Fruit fly (Drosophila melanogaster) whole organism, embryonic: Measurements from ENCODE around the gene CG4364.

Source experiments
- CG10543 ChIP-seq: fragments of 200-800 bp; sonication (Bioruptor generic); optimal IDR thresholded peaks from 3 replicates; lab custom pipeline; 2017; ENCODE audit warnings: missing biosample characterization, mild to moderate bottlenecking, missing genetic modification characterization, moderate library complexity
- CG11695 ChIP-seq: fragments of 200-800 bp; sonication (Bioruptor generic); IDR thresholded peaks from 3 replicates; pipeline ENCODE4 v1.3.6; 2022; ENCODE audit warnings: missing biosample characterization, missing genetic modification characterization
- CG13424 ChIP-seq: fragments of 200-800 bp; sonication (Bioruptor generic); optimal IDR thresholded peaks from 2 replicates; lab custom pipeline; 2019; ENCODE audit warnings: missing biosample characterization, mild to moderate bottlenecking, missing genetic modification characterization, moderate library complexity
- CG14441 ChIP-seq: fragments of 200-800 bp; sonication (Bioruptor generic); IDR thresholded peaks from 2 replicates; pipeline ENCODE4 v1.3.6; 2022; ENCODE audit warnings: missing biosample characterization, missing genetic modification characterization
- CG14710 ChIP-seq: fragments of 200-800 bp; sonication (Bioruptor generic); optimal IDR thresholded peaks from 3 replicates; lab custom pipeline; 2019; ENCODE audit warnings: missing biosample characterization, mild to moderate bottlenecking, missing genetic modification characterization, moderate library complexity
- CG2875 ChIP-seq: fragments of 200-800 bp; sonication (Bioruptor generic); optimal IDR thresholded peaks from 2 replicates; lab custom pipeline; 2017; ENCODE audit warnings: missing biosample characterization, mild to moderate bottlenecking, missing genetic modification characterization, missing genetic modification reagents
- CG31388 ChIP-seq: fragments of 200-800 bp; sonication (Bioruptor generic); optimal IDR thresholded peaks from 2 replicates; lab custom pipeline; 2016; ENCODE audit warnings: missing biosample characterization, missing genetic modification characterization
- CG32767 ChIP-seq: fragments of 200-800 bp; sonication (Bioruptor generic); IDR thresholded peaks from 2 replicates; pipeline ENCODE4 v1.3.6; 2022; ENCODE audit warnings: missing biosample characterization, missing genetic modification characterization
- CG32772 ChIP-seq: fragments of 200-800 bp; sonication (Bioruptor generic); IDR thresholded peaks from 2 replicates; pipeline ENCODE4 v1.3.6; 2022; ENCODE audit warnings: missing biosample characterization, missing genetic modification characterization
- CG3281 ChIP-seq: fragments of 200-800 bp; sonication (Bioruptor generic); optimal IDR thresholded peaks from 3 replicates; lab custom pipeline; 2017; ENCODE audit warnings: missing biosample characterization, mild to moderate bottlenecking, missing genetic modification characterization
- CG3407 ChIP-seq: fragments of 200-800 bp; sonication (Bioruptor generic); optimal IDR thresholded peaks from 2 replicates; lab custom pipeline; 2018; ENCODE audit warnings: missing biosample characterization, mild to moderate bottlenecking, missing genetic modification characterization
- CG6765 ChIP-seq: fragments of 200-800 bp; sonication (Bioruptor generic); optimal IDR thresholded peaks from 3 replicates; lab custom pipeline; 2017; ENCODE audit warnings: missing biosample characterization, mild to moderate bottlenecking, missing genetic modification characterization
- CG7839 ChIP-seq: fragments of 200-800 bp; sonication (Bioruptor generic); optimal IDR thresholded peaks from 3 replicates; lab custom pipeline; 2018; ENCODE audit warnings: missing biosample characterization, mild to moderate bottlenecking, missing genetic modification characterization, moderate library complexity
- CG7963 ChIP-seq: fragments of 200-800 bp; sonication (Bioruptor generic); IDR thresholded peaks from 3 replicates; pipeline ENCODE4 v1.3.6; 2022; ENCODE audit warnings: missing biosample characterization, missing genetic modification characterization; ENCODE audit not compliant: partially characterized antibody
- D19A ChIP-seq: fragments of 200-800 bp; optimal IDR thresholded peaks from 3 replicates; lab custom pipeline; 2019; ENCODE audit warnings: missing biosample characterization, mild to moderate bottlenecking, missing genetic modification characterization, moderate library complexity
- Deaf1 ChIP-seq: fragments of 200-800 bp; optimal IDR thresholded peaks from 3 replicates; lab custom pipeline; 2019; ENCODE audit warnings: missing biosample characterization, mild to moderate bottlenecking, missing genetic modification characterization, moderate library complexity
- Fer1 ChIP-seq: fragments of 200-800 bp; sonication (Bioruptor generic); optimal IDR thresholded peaks from 2 replicates; lab custom pipeline; 2017; ENCODE audit warnings: missing biosample characterization, mild to moderate bottlenecking, missing genetic modification characterization
- HLH3B ChIP-seq: fragments of 200-800 bp; sonication (Bioruptor generic); IDR thresholded peaks from 2 replicates; pipeline ENCODE4 v1.3.6; 2022; ENCODE audit warnings: missing biosample characterization, missing genetic modification characterization
- Hmr ChIP-seq: fragments of 200-800 bp; sonication (Bioruptor generic); optimal IDR thresholded peaks from 3 replicates; lab custom pipeline; 2017; ENCODE audit warnings: mild to moderate bottlenecking, missing biosample characterization, missing genetic modification reagents, missing genetic modification characterization
- Mad ChIP-seq: fragments of 200-800 bp; sonication (Bioruptor generic); optimal IDR thresholded peaks from 2 replicates; lab custom pipeline; 2016; ENCODE audit warnings: missing biosample characterization, missing genetic modification characterization
- Oli ChIP-seq: fragments of 200-800 bp; sonication (Bioruptor generic); optimal IDR thresholded peaks from 2 replicates; lab custom pipeline; 2018; ENCODE audit warnings: missing biosample characterization, mild to moderate bottlenecking, missing genetic modification characterization, moderate library complexity
- Pdp1 ChIP-seq, 2 experiments: fragments of 200-800 bp; sonication (Bioruptor generic); optimal IDR thresholded peaks; 3 replicates each; lab custom pipeline; 2016; ENCODE audit warnings: missing biosample characterization in 2 of 2, missing genetic modification characterization in 2 of 2, mild to moderate bottlenecking in 1 of 2, moderate library complexity in 1 of 2
- Sox102F ChIP-seq: fragments of 200-800 bp; sonication (Bioruptor generic); optimal IDR thresholded peaks from 2 replicates; lab custom pipeline; 2018; ENCODE audit warnings: missing biosample characterization, mild to moderate bottlenecking, missing genetic modification characterization, moderate library complexity
- ac ChIP-seq: fragments of 200-800 bp; sonication (Bioruptor generic); optimal IDR thresholded peaks from 3 replicates; lab custom pipeline; 2017; ENCODE audit warnings: missing biosample characterization, mild to moderate bottlenecking, missing genetic modification characterization
- bab2 ChIP-seq: fragments of 200-800 bp; sonication (Bioruptor generic); optimal IDR thresholded peaks from 2 replicates; lab custom pipeline; 2016; ENCODE audit warnings: missing biosample characterization, missing genetic modification characterization
- br ChIP-seq: fragments of >200 bp; optimal IDR thresholded peaks from 2 replicates; lab custom pipeline; 2017
- ci ChIP-seq: fragments of 200-800 bp; sonication (Bioruptor generic); IDR thresholded peaks from 3 replicates; pipeline ENCODE4 v1.3.6; 2022; ENCODE audit warnings: missing biosample characterization, missing genetic modification characterization
- dimm ChIP-seq: fragments of 200-800 bp; sonication (Bioruptor generic); IDR thresholded peaks from 2 replicates; pipeline ENCODE4 v1.3.6; 2022; ENCODE audit warnings: missing biosample characterization, missing genetic modification characterization
- disco-r ChIP-seq: fragments of 200-800 bp; sonication (Bioruptor generic); optimal IDR thresholded peaks from 2 replicates; lab custom pipeline; 2016; ENCODE audit warnings: missing biosample characterization, missing genetic modification characterization
- dm ChIP-seq: fragments of 200-800 bp; sonication (Bioruptor generic); optimal IDR thresholded peaks from 3 replicates; lab custom pipeline; 2016; ENCODE audit warnings: missing biosample characterization, missing genetic modification characterization
- fd96Cb ChIP-seq: fragments of 200-800 bp; sonication (Bioruptor generic); optimal IDR thresholded peaks from 2 replicates; lab custom pipeline; 2018; ENCODE audit warnings: missing biosample characterization, mild to moderate bottlenecking, missing genetic modification characterization, moderate library complexity
- fru ChIP-seq: fragments of >200 bp; optimal IDR thresholded peaks from 2 replicates; lab custom pipeline; 2017
- ftz-f1 ChIP-seq: fragments of 200-800 bp; sonication (Bioruptor generic); optimal IDR thresholded peaks from 2 replicates; lab custom pipeline; 2016; ENCODE audit warnings: missing biosample characterization, missing genetic modification characterization
- gcm2 ChIP-seq: fragments of 200-800 bp; sonication (Bioruptor generic); optimal IDR thresholded peaks from 2 replicates; lab custom pipeline; 2016; ENCODE audit warnings: missing biosample characterization, missing genetic modification characterization
- gem ChIP-seq: fragments of 200-800 bp; sonication (Bioruptor generic); optimal IDR thresholded peaks from 2 replicates; lab custom pipeline; 2019; ENCODE audit warnings: missing biosample characterization, mild to moderate bottlenecking, missing genetic modification characterization, moderate library complexity
- gsb-n ChIP-seq: fragments of 200-800 bp; sonication (Bioruptor generic); optimal IDR thresholded peaks from 3 replicates; lab custom pipeline; 2018; ENCODE audit warnings: missing biosample characterization, mild to moderate bottlenecking, missing genetic modification characterization
- hbn ChIP-seq: fragments of 200-800 bp; sonication (Bioruptor generic); IDR thresholded peaks from 2 replicates; pipeline ENCODE4 v1.3.6; 2022; ENCODE audit warnings: missing biosample characterization, missing genetic modification characterization; ENCODE audit not compliant: partially characterized antibody
- jumu ChIP-seq: fragments of 200-800 bp; sonication (Bioruptor generic); optimal IDR thresholded peaks from 3 replicates; lab custom pipeline; 2016; ENCODE audit warnings: missing biosample characterization, missing genetic modification characterization
- lilli ChIP-seq: fragments of 200-800 bp; sonication (Bioruptor generic); optimal IDR thresholded peaks from 3 replicates; lab custom pipeline; 2016; ENCODE audit warnings: missing biosample characterization, missing genetic modification characterization
- pros ChIP-seq: fragments of 200-800 bp; sonication (Bioruptor generic); optimal IDR thresholded peaks from 3 replicates; lab custom pipeline; 2019; ENCODE audit warnings: missing biosample characterization, mild to moderate bottlenecking, missing genetic modification characterization, moderate library complexity
- row ChIP-seq: fragments of 200-800 bp; sonication (Bioruptor generic); IDR thresholded peaks from 3 replicates; pipeline ENCODE4 v1.3.6; 2022; ENCODE audit warnings: missing biosample characterization, missing genetic modification characterization
- seq ChIP-seq: fragments of 200-800 bp; sonication (Bioruptor generic); IDR thresholded peaks from 2 replicates; pipeline ENCODE4 v1.3.6; 2022; ENCODE audit warnings: missing biosample characterization, missing genetic modification characterization
- tap ChIP-seq: fragments of 200-800 bp; optimal IDR thresholded peaks from 3 replicates; lab custom pipeline; 2019; ENCODE audit warnings: missing biosample characterization, mild to moderate bottlenecking, missing genetic modification characterization, moderate library complexity
- tin ChIP-seq: fragments of 200-800 bp; sonication (Bioruptor generic); optimal IDR thresholded peaks from 3 replicates; lab custom pipeline; 2016; ENCODE audit warnings: missing biosample characterization, missing genetic modification characterization
- tx ChIP-seq: fragments of 200-800 bp; sonication (Bioruptor generic); optimal IDR thresholded peaks from 2 replicates; lab custom pipeline; 2016; ENCODE audit warnings: missing biosample characterization, missing genetic modification characterization
- wek ChIP-seq: fragments of 200-800 bp; sonication (Bioruptor generic); optimal IDR thresholded peaks from 3 replicates; lab custom pipeline; 2018; ENCODE audit warnings: missing biosample characterization, mild to moderate bottlenecking, missing genetic modification characterization, moderate library complexity
- zen2 ChIP-seq: fragments of 200-800 bp; sonication (Bioruptor generic); IDR thresholded peaks from 3 replicates; pipeline ENCODE4 v1.3.6; 2022; ENCODE audit warnings: missing biosample characterization, missing genetic modification characterization; ENCODE audit not compliant: partially characterized antibody
- zfh1 ChIP-seq: fragments of 200-800 bp; sonication (Bioruptor generic); IDR thresholded peaks from 3 replicates; pipeline ENCODE4 v1.3.6; 2022; ENCODE audit warnings: missing biosample characterization, missing genetic modification characterization
- zfh2 ChIP-seq: fragments of 200-800 bp; sonication (Bioruptor generic); optimal IDR thresholded peaks from 2 replicates; lab custom pipeline; 2016; ENCODE audit warnings: missing biosample characterization, missing genetic modification characterization

CG4364 gene

dm6 chr2L:9757990-9758814, 47.1 kb upstream of the CG4364 start, which contains the start of gene zf30C:
Gene zf30C, plus strand, starts transcription at chr2L:9758342.
- TF ChIP-seq D19A (peak; percentile 59), ac (GFP tag; lab: Kevin White, UChicago) (no peak), Oli (tag; lab: Kevin White, UChicago) (peak; percentile 72), br (lab: Kevin White, UChicago) (no peak), fru (lab: Kevin White, UChicago) (peak; percentile 57), Deaf1 (tag; lab: Kevin White, UChicago) (no peak), tin (peak; percentile 92), bab2 (GFP tag; lab: Kevin White, UChicago) (peak; percentile 92), CG3407 (GFP tag; lab: Kevin White, UChicago) (peak; percentile 31), CG10543 (peak; percentile 83), tx (peak; percentile 90), tap (no peak), Mad (peak; percentile 88), jumu (peak; percentile 91), dm (GFP tag; lab: Kevin White, UChicago) (peak; percentile 77), seq (GFP tag; lab: Robert Waterston, UW) (peak; percentile 86), dimm (peak; percentile 30; the same call in 1 of the 2 replicates), CG11695 (peak; percentile 63; the same call in 2 of the 3 replicates), hbn (GFP tag; lab: Robert Waterston, UW) (0 out of 2 replicates have a peak, but pooled peaks have one; percentile 20), gcm2 (GFP tag; lab: Kevin White, UChicago) (peak; percentile 62), Sox102F (GFP tag; lab: Kevin White, UChicago) (peak; percentile 75), fd96Cb (peak; percentile 53), CG32772 (peak; percentile 81), row (GFP tag; lab: Robert Waterston, UW) (peak; percentile 91), gem (peak; percentile 85), CG3281 (peak; percentile 77), CG32767 (no peak; the same call in none of the 2 replicates), lilli (GFP tag; lab: Kevin White, UChicago) (peak; percentile 97), CG13424 (tag; lab: Kevin White, UChicago) (peak; percentile 84), CG6765 (GFP tag; lab: Kevin White, UChicago) (peak; percentile 55), CG14441 (GFP tag; lab: Robert Waterston, UW) (peak; percentile 84), HLH3B (GFP tag; lab: Robert Waterston, UW) (peak; percentile 70), gsb-n (tag; lab: Kevin White, UChicago) (peak; percentile 58), Pdp1 (GFP tag; optimal IDR thresholded peaks at IDR 0.05; lab: Kevin White, UChicago) (peak; percentile 82 to 92), CG7839 (tag; lab: Kevin White, UChicago) (peak; percentile 76), ftz-f1 (GFP tag; lab: Kevin White, UChicago) (peak; percentile 69), CG14710 (tag; lab: Kevin White, UChicago) (peak; percentile 62), wek (GFP tag; lab: Kevin White, UChicago) (no peak), disco-r (GFP tag; lab: Kevin White, UChicago) (peak; percentile 62), zfh1 (GFP tag; lab: Robert Waterston, UW) (peak; percentile 86), zfh2 (GFP tag; lab: Kevin White, UChicago) (peak; percentile 95), CG7963 (no peak), CG31388 (GFP tag; lab: Kevin White, UChicago) (peak; percentile 73), ci (GFP tag; lab: Robert Waterston, UW) (peak; percentile 95), CG2875 (GFP tag; lab: Kevin White, UChicago) (peak; percentile 39), Fer1 (GFP tag; lab: Kevin White, UChicago) (peak; percentile 67), pros (GFP tag; lab: Kevin White, UChicago) (no peak), zen2 (GFP tag; lab: Robert Waterston, UW) (no peak), Hmr (GFP tag; lab: Kevin White, UChicago) (peak; percentile 84)
